Worm (Caenorhabditis elegans) whole organism, L4 larva: ENCODE results near the gene F26F12.2.
A peak's percentile ranks its signal among the peaks of the same experiment; 100 is the strongest.

Experiments
- D1046.2 ChIP-seq: fragments of 200-800 bp; sonication (Bioruptor generic); IDR thresholded peaks from 2 replicates; pipeline ENCODE4 v1.3.6; 2022; ENCODE audit warnings: missing genetic modification characterization, missing compliant biosample characterization
- F10B5.3 ChIP-seq: sonication (generic microtip); optimal IDR thresholded peaks from 2 replicates; lab custom pipeline; 2016; ENCODE audit warnings: mild to moderate bottlenecking, missing genetic modification characterization, missing compliant biosample characterization
- F44E2.7 ChIP-seq: fragments of 200-800 bp; sonication (Bioruptor generic); IDR thresholded peaks from 2 replicates; pipeline ENCODE4 v2.1.2; 2022; ENCODE audit warnings: missing genetic modification characterization, missing compliant biosample characterization
- R02D3.7 ChIP-seq: fragments of 150-350 bp; sonication (generic microtip); optimal IDR thresholded peaks from 3 replicates; lab custom pipeline; 2014; ENCODE audit warnings: missing biosample characterization, missing genetic modification characterization
- Y105C5A.15 ChIP-seq: fragments of 200-800 bp; sonication (Bioruptor generic); IDR thresholded peaks from 2 replicates; pipeline ENCODE4 v1.3.6; 2022; ENCODE audit warnings: missing genetic modification characterization, missing compliant biosample characterization
- Y48G9A.11 ChIP-seq: fragments of 200-800 bp; sonication (Bioruptor generic); IDR thresholded peaks from 2 replicates; pipeline ENCODE4 v1.3.6; 2022; ENCODE audit warnings: missing genetic modification reagents, missing genetic modification characterization, missing compliant biosample characterization
- Y75B8A.6 ChIP-seq: fragments of 200-800 bp; sonication (Bioruptor generic); IDR thresholded peaks from 2 replicates; pipeline ENCODE4 v1.3.6; 2022; ENCODE audit warnings: missing genetic modification reagents, missing genetic modification characterization, missing compliant biosample characterization
- attf-4 ChIP-seq: sonication (generic microtip); optimal IDR thresholded peaks from 3 replicates; lab custom pipeline; 2017; ENCODE audit warnings: missing biosample characterization, missing genetic modification characterization
- ceh-62 ChIP-seq: sonication (generic microtip); optimal IDR thresholded peaks from 2 replicates; lab custom pipeline; 2017; ENCODE audit warnings: missing biosample characterization, missing genetic modification characterization
- ces-1 ChIP-seq: fragments of 150-350 bp; sonication (generic microtip); optimal IDR thresholded peaks from 4 replicates; lab custom pipeline; 2014; ENCODE audit warnings: missing biosample characterization, missing genetic modification reagents, missing genetic modification characterization
- cey-2 ChIP-seq: sonication (generic microtip); optimal IDR thresholded peaks from 3 replicates; lab custom pipeline; 2017; ENCODE audit warnings: missing genetic modification characterization, mild to moderate bottlenecking, missing compliant biosample characterization, antibody characterized with exemption, borderline replicate concordance; ENCODE audit not compliant: insufficient read depth
- ctbp-1 ChIP-seq: fragments of 200-800 bp; sonication (Bioruptor generic); IDR thresholded peaks from 2 replicates; pipeline ENCODE4 v1.3.6; 2022; ENCODE audit warnings: missing genetic modification reagents, missing genetic modification characterization, missing compliant biosample characterization
- daf-16 ChIP-seq, 3 experiments: sonication (generic microtip); optimal IDR thresholded peaks; 2 replicates each; lab custom pipeline; 2016 to 2017; ENCODE audit warnings: missing genetic modification characterization in 3 of 3, missing genetic modification reagents in 3 of 3, mild to moderate bottlenecking in 2 of 3, missing compliant biosample characterization in 2 of 3, missing biosample characterization in 1 of 3, moderate library complexity in 1 of 3
- daf-19 ChIP-seq: fragments of 200-800 bp; sonication (Bioruptor generic); conservative IDR thresholded peaks from 2 replicates; pipeline ENCODE4 v1.3.6; 2022; ENCODE audit warnings: missing genetic modification characterization, missing compliant biosample characterization
- daf-8 ChIP-seq: fragments of 200-800 bp; sonication (Bioruptor generic); IDR thresholded peaks from 2 replicates; pipeline ENCODE4 v1.3.6; 2022; ENCODE audit warnings: missing genetic modification characterization, missing compliant biosample characterization
- dmd-6 ChIP-seq: fragments of 200-800 bp; sonication (Bioruptor generic); IDR thresholded peaks from 2 replicates; pipeline ENCODE4 v1.3.6; 2022; ENCODE audit warnings: missing genetic modification reagents, missing genetic modification characterization, missing compliant biosample characterization
- dmd-8 ChIP-seq: fragments of 200-800 bp; sonication (Bioruptor generic); IDR thresholded peaks from 2 replicates; pipeline ENCODE4 v1.3.6; 2022; ENCODE audit warnings: missing genetic modification characterization, missing compliant biosample characterization
- dmd-9 ChIP-seq: fragments of 200-800 bp; sonication (Bioruptor generic); IDR thresholded peaks from 2 replicates; pipeline ENCODE4 v1.3.6; 2022; ENCODE audit warnings: missing genetic modification reagents, missing genetic modification characterization, missing compliant biosample characterization
- duxl-1 ChIP-seq: sonication (generic microtip); optimal IDR thresholded peaks from 2 replicates; lab custom pipeline; 2016; ENCODE audit warnings: mild to moderate bottlenecking, missing genetic modification characterization, moderate library complexity, missing compliant biosample characterization; ENCODE audit not compliant: poor library complexity
- egl-43 ChIP-seq: fragments of 200-800 bp; sonication (Bioruptor generic); IDR thresholded peaks from 2 replicates; pipeline ENCODE4 v1.3.6; 2022; ENCODE audit warnings: missing genetic modification reagents, missing genetic modification characterization, missing compliant biosample characterization
- gei-8 ChIP-seq: fragments of 200-800 bp; sonication (Bioruptor generic); optimal IDR thresholded peaks from 2 replicates; lab custom pipeline; 2018; ENCODE audit warnings: mild to moderate bottlenecking, missing genetic modification characterization, missing compliant biosample characterization
- hif-1 ChIP-seq, 2 experiments: sonication (generic microtip); optimal IDR thresholded peaks; 2 replicates each; lab custom pipeline; 2016 to 2017; ENCODE audit warnings: missing compliant biosample characterization in 2 of 2, missing genetic modification characterization in 2 of 2, missing genetic modification reagents in 2 of 2, missing genotype in 2 of 2, mild to moderate bottlenecking in 1 of 2
- hlh-11 ChIP-seq: fragments of 200-800 bp; sonication (Bioruptor generic); optimal IDR thresholded peaks from 2 replicates; lab custom pipeline; 2018; ENCODE audit warnings: mild to moderate bottlenecking, missing genetic modification characterization, missing compliant biosample characterization
- jun-1 ChIP-seq: fragments of 150-350 bp; optimal IDR thresholded peaks from 2 replicates; lab custom pipeline; 2014; ENCODE audit warnings: missing biosample characterization, missing genetic modification reagents, missing genetic modification characterization
- lin-29 ChIP-seq: fragments of 200-800 bp; sonication (Bioruptor generic); IDR thresholded peaks from 2 replicates; pipeline ENCODE4 v1.3.6; 2022; ENCODE audit warnings: missing genetic modification reagents, missing genetic modification characterization, missing compliant biosample characterization
- lin-38 ChIP-seq: fragments of 200-800 bp; sonication (Bioruptor generic); IDR thresholded peaks from 2 replicates; pipeline ENCODE4 v1.3.6; 2022; ENCODE audit warnings: missing genetic modification reagents, missing genetic modification characterization, missing compliant biosample characterization
- lin-39 ChIP-seq: fragments of 150-350 bp; optimal IDR thresholded peaks from 2 replicates; lab custom pipeline; 2014; ENCODE audit warnings: missing biosample characterization, missing genetic modification reagents, missing genetic modification characterization
- mdt-29 ChIP-seq: fragments of 200-800 bp; sonication (Bioruptor generic); IDR thresholded peaks from 2 replicates; pipeline ENCODE4 v1.3.6; 2022; ENCODE audit warnings: missing genetic modification reagents, missing genetic modification characterization, missing compliant biosample characterization
- mes-2 ChIP-seq: sonication (generic microtip); optimal IDR thresholded peaks from 2 replicates; lab custom pipeline; 2016; ENCODE audit warnings: missing genotype, mild to moderate bottlenecking, missing genetic modification characterization, missing compliant biosample characterization; ENCODE audit not compliant: poor library complexity, severe bottlenecking
- mxl-2 ChIP-seq: fragments of 200-800 bp; sonication (Bioruptor generic); conservative IDR thresholded peaks from 2 replicates; pipeline ENCODE4 v1.3.6; 2022; ENCODE audit warnings: missing genetic modification reagents, missing genetic modification characterization, missing compliant biosample characterization
- mxl-3 ChIP-seq: fragments of 200-800 bp; sonication (Bioruptor generic); optimal IDR thresholded peaks from 2 replicates; lab custom pipeline; 2018; ENCODE audit warnings: mild to moderate bottlenecking, missing genetic modification characterization, missing compliant biosample characterization
- nhr-111 ChIP-seq: fragments of 200-800 bp; sonication (Bioruptor generic); optimal IDR thresholded peaks from 2 replicates; lab custom pipeline; 2018; ENCODE audit warnings: mild to moderate bottlenecking, missing genetic modification characterization, missing compliant biosample characterization
- nhr-25 ChIP-seq: sonication (generic microtip); optimal IDR thresholded peaks from 2 replicates; lab custom pipeline; 2017; ENCODE audit warnings: missing genetic modification characterization, mild to moderate bottlenecking, missing compliant biosample characterization, antibody characterized with exemption, moderate library complexity, borderline replicate concordance; ENCODE audit not compliant: insufficient read depth
- nhr-28 ChIP-seq: fragments of 150-350 bp; optimal IDR thresholded peaks from 2 replicates; lab custom pipeline; 2014; ENCODE audit warnings: missing biosample characterization, missing genetic modification characterization
- nhr-41 ChIP-seq: fragments of 200-800 bp; sonication (Bioruptor generic); IDR thresholded peaks from 2 replicates; pipeline ENCODE4 v1.3.6; 2022; ENCODE audit warnings: missing genetic modification reagents, missing genetic modification characterization, missing compliant biosample characterization
- nhr-42 ChIP-seq: fragments of 200-800 bp; sonication (Bioruptor generic); IDR thresholded peaks from 2 replicates; pipeline ENCODE4 v1.3.6; 2022; ENCODE audit warnings: missing genetic modification characterization, missing compliant biosample characterization
- php-3 ChIP-seq: fragments of 200-800 bp; sonication (Bioruptor generic); IDR thresholded peaks from 2 replicates; pipeline ENCODE4 v1.3.6; 2022; ENCODE audit warnings: missing genetic modification reagents, missing genetic modification characterization, missing compliant biosample characterization
- saeg-2 ChIP-seq: fragments of 200-800 bp; sonication (Bioruptor generic); IDR thresholded peaks from 2 replicates; pipeline ENCODE4 v1.3.6; 2022; ENCODE audit warnings: missing genetic modification reagents, missing genetic modification characterization, missing compliant biosample characterization
- sdz-12 ChIP-seq: fragments of 200-800 bp; sonication (Bioruptor generic); optimal IDR thresholded peaks from 2 replicates; lab custom pipeline; 2018; ENCODE audit warnings: mild to moderate bottlenecking, missing genetic modification characterization, missing compliant biosample characterization
- skn-1 ChIP-seq: fragments of 150-350 bp; optimal IDR thresholded peaks from 2 replicates; lab custom pipeline; 2014; ENCODE audit warnings: missing biosample characterization, missing genetic modification characterization
- snpc-1.2 ChIP-seq: fragments of 200-800 bp; sonication (Bioruptor generic); IDR thresholded peaks from 2 replicates; pipeline ENCODE4 v1.3.6; 2022; ENCODE audit warnings: missing genetic modification reagents, missing genetic modification characterization, missing compliant biosample characterization
- spr-1 ChIP-seq: sonication (generic microtip); optimal IDR thresholded peaks from 2 replicates; lab custom pipeline; 2016; ENCODE audit warnings: mild to moderate bottlenecking, missing genetic modification characterization, missing compliant biosample characterization
- tag-97 ChIP-seq: fragments of 200-800 bp; sonication (Bioruptor generic); IDR thresholded peaks from 2 replicates; pipeline ENCODE4 v1.3.6; 2022; ENCODE audit warnings: missing genetic modification characterization, missing compliant biosample characterization
- tra-1 ChIP-seq: fragments of 200-800 bp; sonication (Bioruptor generic); IDR thresholded peaks from 2 replicates; pipeline ENCODE4 v1.3.6; 2022; ENCODE audit warnings: missing genetic modification reagents, missing genetic modification characterization, missing compliant biosample characterization
- unc-130 ChIP-seq: sonication (generic microtip); optimal IDR thresholded peaks from 2 replicates; lab custom pipeline; 2016; ENCODE audit warnings: missing genetic modification reagents, missing genetic modification characterization, missing compliant biosample characterization
- zag-1 ChIP-seq: fragments of 150-350 bp; optimal IDR thresholded peaks from 2 replicates; lab custom pipeline; 2014; ENCODE audit warnings: missing biosample characterization, missing genetic modification characterization
- zfp-2 ChIP-seq: sonication (generic microtip); optimal IDR thresholded peaks from 2 replicates; lab custom pipeline; 2016; ENCODE audit warnings: mild to moderate bottlenecking, missing genetic modification characterization, missing compliant biosample characterization
- zfp-3 ChIP-seq: fragments of 200-800 bp; sonication (Bioruptor generic); conservative IDR thresholded peaks from 2 replicates; pipeline ENCODE4 v1.3.6; 2022; ENCODE audit warnings: missing genetic modification reagents, missing genetic modification characterization, missing compliant biosample characterization
- zip-2 ChIP-seq: fragments of 150-350 bp; optimal IDR thresholded peaks from 2 replicates; lab custom pipeline; 2014; ENCODE audit warnings: missing biosample characterization, missing genetic modification characterization

F26F12.2 gene

ce11 chrV:5845669-5846189 lies 7.3 kb upstream of the F26F12.2 start, which contains the start of gene F26F12.3 (continued):
- peak; percentile 34; the same call in 1 of the 2 replicates for TF ChIP-seq php-3 (GFP tag; lab: Robert Waterston, UW)
- no peak for TF ChIP-seq F44E2.7 (GFP tag; lab: Robert Waterston, UW)
- TF ChIP-seq gei-8 (GFP tag; lab: Kevin White, UChicago) = no peak
- TF ChIP-seq nhr-42 (GFP tag; lab: Robert Waterston, UW) = no peak
- no peak for TF ChIP-seq nhr-25 (tag; lab: Kevin White, UChicago)
- no peak for TF ChIP-seq D1046.2 (GFP tag; lab: Robert Waterston, UW)
- TF ChIP-seq lin-29 = 0 out of 2 replicates have a peak, but pooled peaks have one; percentile 49
- TF ChIP-seq unc-130 (GFP tag; lab: Kevin White, UChicago) = no peak
- peak; percentile 88 for TF ChIP-seq dmd-6 (GFP tag; lab: Robert Waterston, UW)
- TF ChIP-seq duxl-1 (tag; lab: Kevin White, UChicago) = no peak
- no peak for TF ChIP-seq mdt-29
- no peak for TF ChIP-seq nhr-41
- TF ChIP-seq F10B5.3 (tag; lab: Kevin White, UChicago) = no peak
- no peak for TF ChIP-seq lin-39 (tag; lab: Kevin White, UChicago)
- TF ChIP-seq ctbp-1 (GFP tag; lab: Robert Waterston, UW) = peak; percentile 79
- TF ChIP-seq dmd-8 (GFP tag; lab: Robert Waterston, UW) = no peak
- TF ChIP-seq R02D3.7 (tag; lab: Kevin White, UChicago) = no peak
- TF ChIP-seq sdz-12 = no peak
- no peak for TF ChIP-seq tag-97 (GFP tag; lab: Robert Waterston, UW)
- TF ChIP-seq daf-19 (GFP tag; lab: Robert Waterston, UW) = no peak
- 0 out of 2 replicates have a peak, but pooled peaks have one; percentile 38 for TF ChIP-seq tra-1 (GFP tag; lab: Robert Waterston, UW)
- no peak for TF ChIP-seq jun-1 (tag; lab: Kevin White, UChicago)
- no peak for TF ChIP-seq dmd-9 (GFP tag; lab: Robert Waterston, UW)
- no peak for TF ChIP-seq mes-2 (tag; lab: Kevin White, UChicago)
- peak; percentile 69 for TF ChIP-seq egl-43
- TF ChIP-seq zfp-3 (GFP tag; lab: Robert Waterston, UW) = 0 out of 2 replicates have a peak, but pooled peaks have one; percentile 20
- TF ChIP-seq zfp-2 (tag; lab: Kevin White, UChicago) = no peak
- TF ChIP-seq snpc-1.2 (GFP tag; lab: Robert Waterston, UW) = no peak
- no peak for TF ChIP-seq ceh-62
- TF ChIP-seq ces-1 = no peak
- no peak for TF ChIP-seq mxl-2 (GFP tag; lab: Robert Waterston, UW)
- TF ChIP-seq mxl-3 = peak; percentile 33
- no peak for TF ChIP-seq daf-8 (GFP tag; lab: Robert Waterston, UW)
- no peak for TF ChIP-seq nhr-111 (GFP tag; lab: Kevin White, UChicago)
- TF ChIP-seq lin-38 (GFP tag; lab: Robert Waterston, UW) = peak; percentile 45
- TF ChIP-seq cey-2 = no peak
- TF ChIP-seq Y105C5A.15 (GFP tag; lab: Robert Waterston, UW) = no peak
- peak; percentile 58; the same call in 1 of the 2 replicates for TF ChIP-seq saeg-2 (GFP tag; lab: Robert Waterston, UW)
- peak in 1 of 2 experiments; percentile 14 for TF ChIP-seq daf-16 (GFP tag; optimal IDR thresholded peaks at IDR 0.05; lab: Kevin White, UChicago)
- peak; percentile 81 for TF ChIP-seq daf-16 (tag; optimal IDR thresholded peaks at IDR 0.05; lab: Kevin White, UChicago)
- no peak for TF ChIP-seq Y75B8A.6
- TF ChIP-seq zag-1 = no peak
- peak; percentile 91 for TF ChIP-seq hlh-11 (tag; lab: Kevin White, UChicago)
- no peak for TF ChIP-seq attf-4
- no peak for TF ChIP-seq Y48G9A.11
- no peak for TF ChIP-seq zip-2 (tag; lab: Kevin White, UChicago)
- TF ChIP-seq hif-1 (tag; optimal IDR thresholded peaks at IDR 0.05; lab: Kevin White, UChicago) = peak in 1 of 2 experiments; percentile 64
- peak; percentile 88 for TF ChIP-seq nhr-28 (tag; lab: Kevin White, UChicago)
- TF ChIP-seq skn-1 (tag; lab: Kevin White, UChicago) = no peak
- peak; percentile 35 for TF ChIP-seq spr-1 (tag; lab: Kevin White, UChicago)
